Worm (Caenorhabditis elegans) whole organism, mixed stage, embryonic: ENCODE data around the gene msp-63.

ENCODE experiments used
- elt-1 ChIP-seq: sonication (generic microtip); optimal IDR thresholded peaks from 2 replicates; lab custom pipeline; 2017; ENCODE audit warnings: missing genetic modification characterization, mild to moderate bottlenecking, missing compliant biosample characterization, antibody characterized with exemption, moderate library complexity, borderline replicate concordance; ENCODE audit not compliant: insufficient read depth
- flh-1 ChIP-seq: fragments of 200-800 bp; sonication (Bioruptor generic); optimal IDR thresholded peaks from 2 replicates; lab custom pipeline; 2018; ENCODE audit warnings: mild to moderate bottlenecking, missing genetic modification characterization, moderate library complexity, missing compliant biosample characterization
- nhr-28 ChIP-seq: fragments of 150-350 bp; optimal IDR thresholded peaks from 2 replicates; lab custom pipeline; 2014; ENCODE audit warnings: missing biosample characterization, missing genetic modification characterization
- unc-62 ChIP-seq: fragments of 150-350 bp; optimal IDR thresholded peaks from 2 replicates; lab custom pipeline; 2014; ENCODE audit warnings: missing biosample characterization, missing genetic modification reagents, missing genetic modification characterization
- ztf-11 ChIP-seq: fragments of 150-350 bp; optimal IDR thresholded peaks from 2 replicates; lab custom pipeline; 2014; ENCODE audit warnings: missing biosample characterization, missing genetic modification characterization

- no peak for TF ChIP-seq flh-1 (GFP tag; lab: Kevin White, UChicago)
- TF ChIP-seq nhr-28 (tag; lab: Kevin White, UChicago) = no peak
- TF ChIP-seq elt-1 (tag; lab: Kevin White, UChicago) = no peak
- peak; percentile 76 for TF ChIP-seq unc-62
- no peak for TF ChIP-seq ztf-11 (tag; lab: Kevin White, UChicago)
These were observed 43.9 kb upstream of the msp-63 start, which contains the start of gene lec-5 for ce11 chrII:5841053-5841547.
